Fruit fly (Drosophila melanogaster) whole organism, embryonic: Measurements from ENCODE around the gene CG5966.
A peak's percentile ranks its signal among the peaks of the same experiment; 100 is the strongest.

Experiments
- Antp ChIP-seq: fragments of 200-800 bp; sonication (Bioruptor generic); optimal IDR thresholded peaks from 3 replicates; lab custom pipeline; 2016; ENCODE audit warnings: missing biosample characterization, missing genetic modification characterization
- Asciz ChIP-seq: fragments of 200-800 bp; sonication (Bioruptor generic); optimal IDR thresholded peaks from 2 replicates; lab custom pipeline; 2017; ENCODE audit warnings: missing biosample characterization, mild to moderate bottlenecking, missing genetic modification characterization, missing genetic modification reagents
- B-H1 ChIP-seq: fragments of 200-800 bp; sonication (Bioruptor generic); IDR thresholded peaks from 3 replicates; pipeline ENCODE4 v1.3.6; 2022; ENCODE audit warnings: missing biosample characterization, missing genetic modification characterization
- Blimp-1 ChIP-seq: fragments of 200-800 bp; sonication (Bioruptor generic); optimal IDR thresholded peaks from 3 replicates; lab custom pipeline; 2018; ENCODE audit warnings: missing biosample characterization, missing genetic modification characterization, mild to moderate bottlenecking, moderate library complexity, missing genetic modification reagents
- CG10147 ChIP-seq: fragments of 200-800 bp; sonication (Bioruptor generic); optimal IDR thresholded peaks from 2 replicates; lab custom pipeline; 2019; ENCODE audit warnings: missing biosample characterization, mild to moderate bottlenecking, missing genetic modification characterization, moderate library complexity
- CG10543 ChIP-seq: fragments of 200-800 bp; sonication (Bioruptor generic); optimal IDR thresholded peaks from 3 replicates; lab custom pipeline; 2017; ENCODE audit warnings: missing biosample characterization, mild to moderate bottlenecking, missing genetic modification characterization, moderate library complexity
- CG17328 ChIP-seq: fragments of 200-800 bp; sonication (Bioruptor generic); IDR thresholded peaks from 2 replicates; pipeline ENCODE4 v1.3.6; 2022; ENCODE audit warnings: missing biosample characterization, missing genetic modification characterization
- CG1792 ChIP-seq: fragments of 200-800 bp; sonication (Bioruptor generic); optimal IDR thresholded peaks from 2 replicates; lab custom pipeline; 2016; ENCODE audit warnings: missing biosample characterization, missing genetic modification characterization
- CG18599 ChIP-seq: fragments of 200-800 bp; sonication (Bioruptor generic); optimal IDR thresholded peaks from 3 replicates; lab custom pipeline; 2017; ENCODE audit warnings: missing biosample characterization, missing genetic modification characterization, mild to moderate bottlenecking, moderate library complexity, missing genetic modification reagents
- CG2116 ChIP-seq: fragments of 200-800 bp; sonication (Bioruptor generic); optimal IDR thresholded peaks from 3 replicates; lab custom pipeline; 2018; ENCODE audit warnings: missing biosample characterization, mild to moderate bottlenecking, missing genetic modification characterization
- CG2199 ChIP-seq: fragments of 200-800 bp; sonication (Bioruptor generic); IDR thresholded peaks from 3 replicates; pipeline ENCODE4 v1.3.6; 2022; ENCODE audit warnings: missing biosample characterization, missing genetic modification characterization
- CG2202 ChIP-seq: fragments of 200-800 bp; sonication (Bioruptor generic); optimal IDR thresholded peaks from 2 replicates; lab custom pipeline; 2018; ENCODE audit warnings: missing biosample characterization, mild to moderate bottlenecking, missing genetic modification characterization
- CG30020 ChIP-seq: fragments of 200-800 bp; optimal IDR thresholded peaks from 2 replicates; lab custom pipeline; 2019; ENCODE audit warnings: missing biosample characterization, mild to moderate bottlenecking, missing genetic modification characterization, moderate library complexity
- CG31365 ChIP-seq: fragments of 200-800 bp; sonication (Bioruptor generic); optimal IDR thresholded peaks from 2 replicates; lab custom pipeline; 2018; ENCODE audit warnings: missing biosample characterization, mild to moderate bottlenecking, missing genetic modification characterization
- CG31441 ChIP-seq: fragments of 200-800 bp; sonication (Bioruptor generic); IDR thresholded peaks from 2 replicates; pipeline ENCODE4 v1.3.6; 2022; ENCODE audit warnings: missing biosample characterization, missing genetic modification characterization
- CG4404 ChIP-seq: fragments of 200-800 bp; sonication (Bioruptor generic); IDR thresholded peaks from 2 replicates; pipeline ENCODE4 v1.3.6; 2022; ENCODE audit warnings: missing biosample characterization, missing genetic modification characterization
- CG6175 ChIP-seq: fragments of 200-800 bp; sonication (Bioruptor generic); IDR thresholded peaks from 3 replicates; pipeline ENCODE4 v1.3.6; 2022; ENCODE audit warnings: missing biosample characterization, missing genetic modification characterization
- CG7745 ChIP-seq: fragments of 200-800 bp; sonication (Bioruptor generic); optimal IDR thresholded peaks from 2 replicates; lab custom pipeline; 2018; ENCODE audit warnings: missing biosample characterization, mild to moderate bottlenecking, missing genetic modification characterization, moderate library complexity
- Chrac-16 ChIP-seq: fragments of 200-800 bp; sonication (Bioruptor generic); optimal IDR thresholded peaks from 3 replicates; lab custom pipeline; 2016; ENCODE audit warnings: missing biosample characterization, missing genetic modification characterization
- CoRest ChIP-seq: fragments of 200-800 bp; sonication (Bioruptor generic); optimal IDR thresholded peaks from 3 replicates; lab custom pipeline; 2018; ENCODE audit warnings: missing biosample characterization, mild to moderate bottlenecking, missing genetic modification characterization, moderate library complexity
- Dref ChIP-seq: fragments of 200-800 bp; sonication (Bioruptor generic); IDR thresholded peaks from 2 replicates; pipeline ENCODE4 v1.3.6; 2022; ENCODE audit warnings: missing biosample characterization, missing genetic modification characterization
- E2f2 ChIP-seq: fragments of 200-800 bp; sonication (Bioruptor generic); IDR thresholded peaks from 2 replicates; pipeline ENCODE4 v1.3.6; 2022; ENCODE audit warnings: missing biosample characterization, missing genetic modification characterization
- Eip74EF ChIP-seq, 2 experiments: fragments of 200-800 bp in 1 of 2; fragments of >200 bp in 1 of 2; sonication (Bioruptor generic) in 1 of 2; optimal IDR thresholded peaks; 2 replicates each; lab custom pipeline; 2017 to 2019; ENCODE audit warnings: missing biosample characterization in 2 of 2, missing genetic modification characterization in 2 of 2, mild to moderate bottlenecking in 1 of 2, moderate library complexity in 1 of 2
- HLH4C ChIP-seq: fragments of 200-800 bp; sonication (Bioruptor generic); IDR thresholded peaks from 3 replicates; pipeline ENCODE4 v1.3.6; 2022; ENCODE audit warnings: missing biosample characterization, missing genetic modification characterization; ENCODE audit not compliant: partially characterized antibody
- Hr3 ChIP-seq: fragments of 200-800 bp; sonication (Bioruptor generic); optimal IDR thresholded peaks from 3 replicates; lab custom pipeline; 2016; ENCODE audit warnings: missing biosample characterization, missing genetic modification characterization
- NfI ChIP-seq: fragments of 200-800 bp; sonication (Bioruptor generic); optimal IDR thresholded peaks from 3 replicates; lab custom pipeline; 2018; ENCODE audit warnings: missing biosample characterization, mild to moderate bottlenecking, missing genetic modification characterization, moderate library complexity
- Six4 ChIP-seq: fragments of 200-800 bp; sonication (Bioruptor generic); optimal IDR thresholded peaks from 2 replicates; lab custom pipeline; 2016; ENCODE audit warnings: missing biosample characterization, missing genetic modification characterization
- Stat92E ChIP-seq, 3 experiments: fragments of >200 bp in 2 of 3; fragments of 200-800 bp in 1 of 3; sonication (Bioruptor generic) in 1 of 3; optimal IDR thresholded peaks; 2 replicates each; lab custom pipeline; 2017 to 2019; ENCODE audit warnings: missing biosample characterization in 3 of 3, missing genetic modification characterization in 3 of 3, mild to moderate bottlenecking in 1 of 3, moderate library complexity in 1 of 3
- Tbp ChIP-seq: fragments of >200 bp; optimal IDR thresholded peaks from 2 replicates; lab custom pipeline; 2018; ENCODE audit warnings: missing biosample characterization, missing genetic modification characterization
- Trl ChIP-seq, 3 experiments: fragments of >200 bp in 2 of 3; fragments of 200-800 bp in 1 of 3; sonication (Bioruptor generic) in 1 of 3; optimal IDR thresholded peaks; 2 replicates in 1 of 3; 3 replicates in 2 of 3; lab custom pipeline; 2016 to 2017; ENCODE audit warnings: missing biosample characterization in 1 of 3, missing genetic modification characterization in 1 of 3
- az2 ChIP-seq: fragments of 200-800 bp; sonication (Bioruptor generic); optimal IDR thresholded peaks from 3 replicates; lab custom pipeline; 2016; ENCODE audit warnings: missing biosample characterization, missing genetic modification characterization
- cwo ChIP-seq: fragments of 200-800 bp; sonication (Bioruptor generic); optimal IDR thresholded peaks from 3 replicates; lab custom pipeline; 2017; ENCODE audit warnings: missing biosample characterization, missing genetic modification characterization, mild to moderate bottlenecking, moderate library complexity, missing genetic modification reagents
- hbn ChIP-seq: fragments of 200-800 bp; sonication (Bioruptor generic); IDR thresholded peaks from 2 replicates; pipeline ENCODE4 v1.3.6; 2022; ENCODE audit warnings: missing biosample characterization, missing genetic modification characterization; ENCODE audit not compliant: partially characterized antibody
- inv ChIP-seq: fragments of 200-800 bp; sonication (Bioruptor generic); IDR thresholded peaks from 2 replicates; pipeline ENCODE4 v1.3.6; 2022; ENCODE audit warnings: missing biosample characterization, missing genetic modification characterization; ENCODE audit not compliant: partially characterized antibody
- jigr1 ChIP-seq: fragments of 200-800 bp; sonication (Bioruptor generic); IDR thresholded peaks from 3 replicates; pipeline ENCODE4 v1.3.6; 2022; ENCODE audit warnings: missing biosample characterization, missing genetic modification characterization
- knrl ChIP-seq: fragments of 200-800 bp; sonication (Bioruptor generic); IDR thresholded peaks from 3 replicates; pipeline ENCODE4 v1.3.6; 2022; ENCODE audit warnings: missing biosample characterization, missing genetic modification characterization; ENCODE audit not compliant: partially characterized antibody
- lab ChIP-seq: fragments of 200-800 bp; sonication (Bioruptor generic); optimal IDR thresholded peaks from 3 replicates; lab custom pipeline; 2017; ENCODE audit warnings: missing biosample characterization, missing genetic modification characterization, mild to moderate bottlenecking, moderate library complexity, missing genetic modification reagents
- lola ChIP-seq, 3 experiments: fragments of >200 bp in 2 of 3; fragments of 200-800 bp in 1 of 3; sonication (Bioruptor generic) in 1 of 3; optimal IDR thresholded peaks; 2 replicates each; lab custom pipeline; 2017 to 2019; ENCODE audit warnings: missing biosample characterization in 3 of 3, missing genetic modification characterization in 3 of 3, mild to moderate bottlenecking in 1 of 3, moderate library complexity in 1 of 3
- odd ChIP-seq: fragments of 200-800 bp; sonication (Bioruptor generic); optimal IDR thresholded peaks from 2 replicates; lab custom pipeline; 2017; ENCODE audit warnings: missing biosample characterization, mild to moderate bottlenecking, missing genetic modification characterization
- otp ChIP-seq: fragments of 200-800 bp; sonication (Bioruptor generic); IDR thresholded peaks from 3 replicates; pipeline ENCODE4, ENCODE4 v1.3.6; 2022; ENCODE audit warnings: missing biosample characterization, missing genetic modification characterization
- pum ChIP-seq: fragments of 200-800 bp; sonication (Bioruptor generic); optimal IDR thresholded peaks from 2 replicates; lab custom pipeline; 2016; ENCODE audit warnings: missing biosample characterization, missing genetic modification characterization
- seq ChIP-seq: fragments of 200-800 bp; sonication (Bioruptor generic); IDR thresholded peaks from 2 replicates; pipeline ENCODE4 v1.3.6; 2022; ENCODE audit warnings: missing biosample characterization, missing genetic modification characterization
- sim ChIP-seq: fragments of 200-800 bp; sonication (Bioruptor generic); IDR thresholded peaks from 2 replicates; pipeline ENCODE4 v1.3.6; 2022; ENCODE audit warnings: missing biosample characterization, missing genetic modification characterization
- slbo ChIP-seq: fragments of 200-800 bp; sonication (Bioruptor generic); IDR thresholded peaks from 2 replicates; pipeline ENCODE4 v1.3.6; 2022; ENCODE audit warnings: missing biosample characterization, missing genetic modification characterization
- ttk ChIP-seq: fragments of 200-800 bp; sonication (Bioruptor generic); IDR thresholded peaks from 2 replicates; pipeline ENCODE4 v2.1.2; 2022; ENCODE audit warnings: missing biosample characterization, missing genetic modification characterization
- wek ChIP-seq: fragments of 200-800 bp; sonication (Bioruptor generic); optimal IDR thresholded peaks from 3 replicates; lab custom pipeline; 2018; ENCODE audit warnings: missing biosample characterization, mild to moderate bottlenecking, missing genetic modification characterization, moderate library complexity
- yki ChIP-seq: fragments of >200 bp; optimal IDR thresholded peaks from 3 replicates; lab custom pipeline; 2018

CG5966 gene

DNA sequence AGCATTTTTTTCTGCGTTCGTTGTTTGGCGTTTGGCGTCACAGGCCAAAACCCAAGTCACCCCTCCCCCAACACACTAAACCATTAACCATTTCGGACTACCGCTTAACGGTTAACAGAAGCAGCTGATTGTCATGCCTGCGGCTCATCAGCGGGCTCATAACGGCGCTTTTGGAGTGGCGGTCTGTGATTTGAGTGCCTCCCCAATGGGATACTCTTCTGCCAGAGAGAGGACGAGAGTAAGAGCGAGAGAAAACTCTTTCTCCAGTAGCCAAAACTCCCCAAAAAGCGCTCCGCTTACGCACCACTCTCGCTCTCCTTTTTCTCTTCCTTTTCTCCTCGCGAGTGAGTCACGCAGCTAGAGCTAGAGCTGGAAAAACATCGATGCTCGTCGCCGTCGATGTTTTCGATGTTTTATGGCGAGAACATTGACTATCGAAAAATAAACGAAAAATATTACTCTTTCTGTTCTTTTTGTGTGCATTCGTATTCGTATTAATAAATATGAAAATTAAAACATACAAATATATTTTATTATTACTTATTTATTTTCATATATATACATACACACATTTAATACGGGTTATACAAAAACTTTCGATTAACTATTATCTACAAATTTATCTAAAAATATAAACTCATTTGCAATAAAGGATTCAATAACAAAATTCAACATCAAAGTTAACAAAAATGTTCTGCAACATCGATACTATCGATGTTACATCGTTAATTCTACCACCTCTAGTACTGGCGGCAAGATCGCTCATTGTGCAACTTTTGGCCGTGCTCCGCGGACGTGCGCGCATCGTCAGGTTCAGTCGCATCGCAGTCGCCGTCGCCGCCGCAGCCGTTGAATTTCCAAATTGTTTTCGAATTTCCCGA is 22.8 kb upstream of the CG5966 start, which contains the start of gene Grip (continued):
- no peak for TF ChIP-seq sim (GFP tag; lab: Robert Waterston, UW)
- peak; percentile 21 for TF ChIP-seq CG10543 (GFP tag; lab: Kevin White, UChicago)
- peak; percentile 55; the same call in 1 of the 2 replicates for TF ChIP-seq CG31441 (GFP tag; lab: Robert Waterston, UW)
- TF ChIP-seq Trl (optimal IDR thresholded peaks at IDR 0.05; lab: Kevin White, UChicago), result peak; percentile 58 to 84
- TF ChIP-seq Trl (GFP tag; optimal IDR thresholded peaks at IDR 0.05; lab: Kevin White, UChicago), result no peak
- TF ChIP-seq knrl (GFP tag; lab: Robert Waterston, UW), result peak; percentile 68; the same call in 2 of the 3 replicates
- TF ChIP-seq Asciz (GFP tag; lab: Kevin White, UChicago), result no peak
- no peak for TF ChIP-seq NfI
- no peak for TF ChIP-seq Stat92E (GFP tag; optimal IDR thresholded peaks at IDR 0.05; lab: Kevin White, UChicago)
- TF ChIP-seq hbn (GFP tag; lab: Robert Waterston, UW), result peak; percentile 61
- TF ChIP-seq Antp (GFP tag; lab: Kevin White, UChicago), result no peak
- TF ChIP-seq lab (GFP tag; lab: Kevin White, UChicago), result no peak
- TF ChIP-seq CG2202 (tag; lab: Kevin White, UChicago), result no peak
- TF ChIP-seq Dref (GFP tag; lab: Robert Waterston, UW), result peak; percentile 50
- no peak for TF ChIP-seq CG6175 (GFP tag; lab: Robert Waterston, UW)
- no peak for TF ChIP-seq cwo (GFP tag; lab: Kevin White, UChicago)
- TF ChIP-seq CG2199 (GFP tag; lab: Robert Waterston, UW), result no peak
- peak; percentile 15 for TF ChIP-seq CG30020 (tag; lab: Kevin White, UChicago)
- TF ChIP-seq CG1792 (GFP tag; lab: Kevin White, UChicago), result no peak
- TF ChIP-seq Chrac-16, result peak; percentile 18
- TF ChIP-seq CG18599 (GFP tag; lab: Kevin White, UChicago), result no peak
- TF ChIP-seq seq (GFP tag; lab: Robert Waterston, UW), result 0 out of 2 replicates have a peak, but pooled peaks have one; percentile 34
- TF ChIP-seq Blimp-1, result peak; percentile 40
- peak in 1 of 3 experiments; percentile 72 for TF ChIP-seq lola (GFP tag; optimal IDR thresholded peaks at IDR 0.05; lab: Kevin White, UChicago)
- no peak for TF ChIP-seq wek
- TF ChIP-seq CG10147, result no peak
- peak; percentile 60; the same call in 1 of the 3 replicates for TF ChIP-seq HLH4C
- TF ChIP-seq Six4 (GFP tag; lab: Kevin White, UChicago), result no peak
- TF ChIP-seq jigr1 (GFP tag; lab: Robert Waterston, UW), result no peak
- TF ChIP-seq Tbp (GFP tag; lab: Kevin White, UChicago), result no peak
- TF ChIP-seq odd (GFP tag; lab: Kevin White, UChicago), result no peak
- TF ChIP-seq E2f2, result no peak
- no peak for TF ChIP-seq pum (GFP tag; lab: Kevin White, UChicago)
- no peak; the same call in 1 of the 2 replicates for TF ChIP-seq ttk
- TF ChIP-seq CoRest, result peak; percentile 62
- TF ChIP-seq CG2116 (GFP tag; lab: Kevin White, UChicago), result peak; percentile 30
- peak; percentile 47 for TF ChIP-seq Hr3
- TF ChIP-seq inv (GFP tag; lab: Robert Waterston, UW), result 0 out of 2 replicates have a peak, but pooled peaks have one; percentile 41
- no peak for TF ChIP-seq CG7745 (tag; lab: Kevin White, UChicago)
- peak; percentile 30 for TF ChIP-seq az2 (GFP tag; lab: Kevin White, UChicago)
- no peak for TF ChIP-seq CG4404
- TF ChIP-seq CG17328, result peak; percentile 17; the same call in 1 of the 2 replicates
- no peak for TF ChIP-seq otp (GFP tag; lab: Robert Waterston, UW)
- TF ChIP-seq CG31365 (tag; lab: Kevin White, UChicago), result no peak
- TF ChIP-seq yki (lab: Kevin White, UChicago), result peak; percentile 69
- no peak for TF ChIP-seq B-H1 (GFP tag; lab: Robert Waterston, UW)
- peak in 1 of 2 experiments; percentile 2 for TF ChIP-seq Eip74EF (GFP tag; optimal IDR thresholded peaks at IDR 0.05; lab: Kevin White, UChicago)
- TF ChIP-seq slbo (GFP tag; lab: Robert Waterston, UW), result peak; percentile 62
